Worm (Caenorhabditis elegans) whole organism, L1 larva: Measurements from ENCODE around the gene str-188.

ENCODE experiments used
- C16A3.4 ChIP-seq: fragments of 150-350 bp; optimal IDR thresholded peaks from 2 replicates; lab custom pipeline; 2014; ENCODE audit warnings: missing biosample characterization, missing genetic modification characterization
- C34B4.2 ChIP-seq: sonication (generic microtip); optimal IDR thresholded peaks from 2 replicates; lab custom pipeline; 2017; ENCODE audit warnings: mild to moderate bottlenecking, missing genetic modification characterization, missing compliant biosample characterization
- ama-1 ChIP-seq: fragments of 150-350 bp; optimal IDR thresholded peaks from 2 replicates; lab custom pipeline; 2014
- dpl-1 ChIP-seq, 3 experiments: fragments of 150-350 bp in 2 of 3; sonication (generic microtip) in 1 of 3; optimal IDR thresholded peaks; 2 replicates each; lab custom pipeline; 2014 to 2017; ENCODE audit warnings: missing biosample characterization in 3 of 3, missing genetic modification characterization in 3 of 3, missing genetic modification reagents in 3 of 3
- egl-13 ChIP-seq: sonication (generic microtip); optimal IDR thresholded peaks from 2 replicates; lab custom pipeline; 2016; ENCODE audit warnings: missing genotype, missing genetic modification reagents, missing genetic modification characterization, missing compliant biosample characterization
- elt-2 ChIP-seq: sonication (generic microtip); optimal IDR thresholded peaks from 2 replicates; lab custom pipeline; 2016; ENCODE audit warnings: missing genetic modification characterization, mild to moderate bottlenecking, inconsistent platforms, missing compliant biosample characterization, missing genetic modification reagents
- fkh-4 ChIP-seq: sonication (generic microtip); optimal IDR thresholded peaks from 2 replicates; lab custom pipeline; 2016; ENCODE audit warnings: missing compliant biosample characterization, missing genetic modification characterization, borderline replicate concordance
- hlh-17 ChIP-seq: fragments of 200-800 bp; sonication (Bioruptor generic); optimal IDR thresholded peaks from 2 replicates; lab custom pipeline; 2018; ENCODE audit warnings: missing genetic modification characterization, mild to moderate bottlenecking, missing compliant biosample characterization, moderate library complexity, borderline replicate concordance
- hlh-4 ChIP-seq: sonication (generic microtip); optimal IDR thresholded peaks from 2 replicates; lab custom pipeline; 2016; ENCODE audit warnings: mild to moderate bottlenecking, missing genetic modification characterization, missing compliant biosample characterization
- hpl-2 ChIP-seq: fragments of 150-350 bp; optimal IDR thresholded peaks from 2 replicates; lab custom pipeline; 2014; ENCODE audit warnings: missing biosample characterization, missing genetic modification reagents, missing genetic modification characterization
- isw-1 ChIP-seq: fragments of 200-800 bp; sonication (Bioruptor generic); IDR thresholded peaks from 2 replicates; pipeline ENCODE4 v1.3.6; 2022; ENCODE audit warnings: missing genetic modification characterization, missing compliant biosample characterization
- jun-1 ChIP-seq: fragments of 150-350 bp; optimal IDR thresholded peaks from 2 replicates; lab custom pipeline; 2014; ENCODE audit warnings: missing biosample characterization, missing genetic modification reagents, missing genetic modification characterization
- lin-14 ChIP-seq: fragments of 200-800 bp; sonication (Bioruptor generic); optimal IDR thresholded peaks from 2 replicates; lab custom pipeline; 2018; ENCODE audit warnings: mild to moderate bottlenecking, missing genetic modification characterization, moderate library complexity, missing compliant biosample characterization
- lin-35 ChIP-seq, 2 experiments: fragments of 150-350 bp; optimal IDR thresholded peaks; 2 replicates each; lab custom pipeline; 2014; ENCODE audit warnings: missing biosample characterization in 2 of 2, missing genetic modification characterization in 2 of 2, missing genetic modification reagents in 2 of 2
- mab-9 ChIP-seq: fragments of 200-800 bp; sonication (Bioruptor generic); IDR thresholded peaks from 2 replicates; pipeline ENCODE4 v1.3.6; 2022; ENCODE audit warnings: missing genetic modification reagents, missing genetic modification characterization, missing compliant biosample characterization
- nhr-12 ChIP-seq: sonication (generic microtip); optimal IDR thresholded peaks from 2 replicates; lab custom pipeline; 2017; ENCODE audit warnings: missing biosample characterization, missing genetic modification characterization
- nhr-20 ChIP-seq: sonication (generic microtip); optimal IDR thresholded peaks from 2 replicates; lab custom pipeline; 2016; ENCODE audit warnings: mild to moderate bottlenecking, missing genetic modification characterization, missing compliant biosample characterization
- nhr-237 ChIP-seq: fragments of 150-350 bp; optimal IDR thresholded peaks from 2 replicates; lab custom pipeline; 2014; ENCODE audit warnings: missing biosample characterization, missing genetic modification characterization
- nhr-71 ChIP-seq: sonication (generic microtip); optimal IDR thresholded peaks from 2 replicates; lab custom pipeline; 2016; ENCODE audit warnings: mild to moderate bottlenecking, missing genetic modification characterization, moderate library complexity, missing compliant biosample characterization
- nhr-84 ChIP-seq: sonication (generic microtip); optimal IDR thresholded peaks from 2 replicates; lab custom pipeline; 2017; ENCODE audit warnings: missing biosample characterization, missing genetic modification characterization
- nhr-85 ChIP-seq: sonication (generic microtip); peaks from one replicate; lab custom pipeline; 2016; ENCODE audit warnings: missing genetic modification characterization, inconsistent platforms, missing compliant biosample characterization
- nhr-90 ChIP-seq: sonication (generic microtip); optimal IDR thresholded peaks from 2 replicates; lab custom pipeline; 2016; ENCODE audit warnings: mild to moderate bottlenecking, missing genetic modification characterization, missing compliant biosample characterization; ENCODE audit not compliant: poor library complexity
- pax-3 ChIP-seq: fragments of 200-800 bp; sonication (Bioruptor generic); optimal IDR thresholded peaks from 2 replicates; lab custom pipeline; 2018; ENCODE audit warnings: mild to moderate bottlenecking, missing genetic modification characterization, moderate library complexity, missing compliant biosample characterization
- rnt-1 ChIP-seq: sonication (generic microtip); optimal IDR thresholded peaks from 2 replicates; lab custom pipeline; 2016; ENCODE audit warnings: mild to moderate bottlenecking, missing genetic modification characterization, moderate library complexity, missing compliant biosample characterization
- snpc-4 ChIP-seq: fragments of 150-350 bp; optimal IDR thresholded peaks from 2 replicates; lab custom pipeline; 2014; ENCODE audit warnings: missing biosample characterization, missing genetic modification characterization
- swsn-7 ChIP-seq: sonication (generic microtip); optimal IDR thresholded peaks from 2 replicates; lab custom pipeline; 2016; ENCODE audit warnings: missing genetic modification characterization, missing compliant biosample characterization
- tbx-2 ChIP-seq: sonication (generic microtip); optimal IDR thresholded peaks from 2 replicates; lab custom pipeline; 2016; ENCODE audit warnings: missing genetic modification characterization, missing compliant biosample characterization
- tlp-1 ChIP-seq: fragments of 150-350 bp; optimal IDR thresholded peaks from 2 replicates; lab custom pipeline; 2014; ENCODE audit warnings: missing biosample characterization, missing genetic modification characterization
- unc-130 ChIP-seq: fragments of 150-350 bp; optimal IDR thresholded peaks from 2 replicates; lab custom pipeline; 2017; ENCODE audit warnings: missing biosample characterization, missing genetic modification characterization, inconsistent platforms
- unc-30 ChIP-seq: sonication (generic microtip); optimal IDR thresholded peaks from 2 replicates; lab custom pipeline; 2017; ENCODE audit warnings: missing biosample characterization, missing genetic modification characterization
- unc-62 ChIP-seq: fragments of 150-350 bp; optimal IDR thresholded peaks from 2 replicates; lab custom pipeline; 2014; ENCODE audit warnings: missing biosample characterization, missing genetic modification reagents, missing genetic modification characterization
- unc-86 ChIP-seq: sonication (generic microtip); optimal IDR thresholded peaks from 2 replicates; lab custom pipeline; 2016; ENCODE audit warnings: missing genetic modification characterization, missing compliant biosample characterization
- zip-4 ChIP-seq: fragments of 200-800 bp; sonication (Bioruptor generic); optimal IDR thresholded peaks from 2 replicates; lab custom pipeline; 2018; ENCODE audit warnings: mild to moderate bottlenecking, missing genetic modification characterization, moderate library complexity, missing compliant biosample characterization
- ztf-11 ChIP-seq, 2 experiments: sonication (generic microtip); optimal IDR thresholded peaks; 2 replicates each; lab custom pipeline; 2016 to 2017; ENCODE audit warnings: missing genetic modification characterization in 2 of 2, missing biosample characterization in 1 of 2, missing compliant biosample characterization in 1 of 2

str-188 gene

ce11 chrV:9692649-9693112, 23.8 kb upstream of the str-188 start, which contains the start of gene ZK287.7:
TSS of gene ZK287.7 (plus strand) at chrV:9693062.
- TF ChIP-seq nhr-84 (tag; lab: Kevin White, UChicago) (no peak), nhr-90 (tag; lab: Kevin White, UChicago) (no peak), snpc-4 (tag; lab: Kevin White, UChicago) (no peak), nhr-20 (tag; lab: Kevin White, UChicago) (no peak), ztf-11 (tag; optimal IDR thresholded peaks at IDR 0.05; lab: Kevin White, UChicago) (no peak)

- TF ChIP-seq unc-30 (tag; lab: Kevin White, UChicago) (no peak), nhr-85 (tag; lab: Kevin White, UChicago) (no peak), ama-1 (lab: Kevin White, UChicago) (no peak), unc-62 (GFP tag; lab: Kevin White, UChicago) (no peak), swsn-7 (no peak), lin-35 (GFP tag; optimal IDR thresholded peaks at IDR 0.05; lab: Kevin White, UChicago) (no peak), unc-130 (no peak), pax-3 (tag; lab: Kevin White, UChicago) (no peak), nhr-12 (no peak)
- TF ChIP-seq, all 84 proteins: peak for 0
These were observed 19.8 kb upstream of the str-188 start, which contains the start of gene her-1 for ce11 chrV:9696715-9697114. TSS of gene her-1 (plus strand) at chrV:9697015.

ce11 chrV:9699216-9699615, 17.3 kb upstream of the str-188 start:
- TF ChIP-seq rnt-1: no peak
- TF ChIP-seq elt-2 (tag; lab: Kevin White, UChicago): peak; percentile 9

ce11 chrV:9701861-9702260, 14.6 kb upstream of the str-188 start:
- TF ChIP-seq tlp-1 (peak; percentile 29), elt-2 (tag; lab: Kevin White, UChicago) (peak; percentile 44), mab-9 (GFP tag; lab: Robert Waterston, UW) (no peak)

ce11 chrV:9702755-9703154, 13.7 kb upstream of the str-188 start, which contains the start of gene xbx-6:
TSS of gene xbx-6 (plus strand) at chrV:9703055.
- peak; percentile 57 for TF ChIP-seq hlh-4 (tag; lab: Kevin White, UChicago)
- TF ChIP-seq fkh-4 (tag; lab: Kevin White, UChicago): no peak

- TF ChIP-seq nhr-237 (tag; lab: Kevin White, UChicago) (no peak), hlh-17 (no peak), tbx-2 (tag; lab: Kevin White, UChicago) (no peak), fkh-4 (tag; lab: Kevin White, UChicago) (no peak), zip-4 (GFP tag; lab: Kevin White, UChicago) (no peak), C34B4.2 (tag; lab: Kevin White, UChicago) (no peak), jun-1 (no peak), lin-14 (GFP tag; lab: Kevin White, UChicago) (no peak), nhr-71 (no peak), dpl-1 (GFP tag; optimal IDR thresholded peaks at IDR 0.05; lab: Kevin White, UChicago) (no peak), isw-1 (GFP tag; lab: Robert Waterston, UW) (no peak), rnt-1 (no peak), nhr-85 (tag; lab: Kevin White, UChicago) (no peak), hpl-2 (GFP tag; lab: Kevin White, UChicago) (no peak), egl-13 (tag; lab: Kevin White, UChicago) (no peak), C16A3.4 (tag; lab: Kevin White, UChicago) (no peak), unc-86 (tag; lab: Kevin White, UChicago) (no peak)
These were observed 12.9 kb upstream of the str-188 start for ce11 chrV:9703549-9703948.
